Fruit fly (Drosophila melanogaster): Measurements from ENCODE around the gene dsx-c73A.

The dsx-c73A gene

dm6 chr3L:16475518-16476126 is 23.9 kb upstream of the dsx-c73A start:
- no peak for TF ChIP-seq CG17806 (tag; optimal IDR thresholded peaks at IDR 0.05)
- TF ChIP-seq D1 (tag; optimal IDR thresholded peaks at IDR 0.05), result no peak
- TF ChIP-seq CG10348 (GFP tag; IDR thresholded peaks at IDR 0.05), result no peak
- no peak for TF ChIP-seq CG4496 (GFP tag; IDR thresholded peaks at IDR 0.05)

dm6 chr3L:16474130-16474529 is 22.4 kb upstream of the dsx-c73A start:
- TF ChIP-seq CG14655 (GFP tag; optimal IDR thresholded peaks at IDR 0.05), result no peak
- TF ChIP-seq Snoo (tag; optimal IDR thresholded peaks at IDR 0.05), result no peak
- TF ChIP-seq CG32121 (GFP tag; IDR thresholded peaks at IDR 0.05), result no peak
- no peak for TF ChIP-seq CG8159 (tag; optimal IDR thresholded peaks at IDR 0.05)
- TF ChIP-seq fd96Ca (GFP tag; IDR thresholded peaks at IDR 0.05), result no peak
- no peak for TF ChIP-seq gl (tag; optimal IDR thresholded peaks at IDR 0.05)
- no peak for TF ChIP-seq CG9948 (tag; optimal IDR thresholded peaks at IDR 0.05)
- no peak for TF ChIP-seq Pif1A (GFP tag; optimal IDR thresholded peaks at IDR 0.05)
- TF ChIP-seq CG15710 (tag; optimal IDR thresholded peaks at IDR 0.05), result no peak

- TF ChIP-seq fd96Ca (GFP tag; IDR thresholded peaks at IDR 0.05), result no peak
- TF ChIP-seq D1 (tag; optimal IDR thresholded peaks at IDR 0.05), result peak; percentile 72
- TF ChIP-seq CG8159 (tag; optimal IDR thresholded peaks at IDR 0.05), result no peak
These were observed 18.3 kb upstream of the dsx-c73A start for dm6 chr3L:16470071-16470470.

dm6 chr3L:16463846-16464245 is 12.1 kb upstream of the dsx-c73A start:
- TF ChIP-seq CG14655 (GFP tag; optimal IDR thresholded peaks at IDR 0.05), result peak; percentile 80
- no peak for TF ChIP-seq D1 (tag; optimal IDR thresholded peaks at IDR 0.05)
- no peak for TF ChIP-seq fd96Ca (GFP tag; IDR thresholded peaks at IDR 0.05)
- no peak for TF ChIP-seq Snoo (tag; optimal IDR thresholded peaks at IDR 0.05)
- no peak for TF ChIP-seq gl (tag; optimal IDR thresholded peaks at IDR 0.05)
- peak; percentile 43 for TF ChIP-seq CG8301 (tag; optimal IDR thresholded peaks at IDR 0.05)
- TF ChIP-seq Pif1A (GFP tag; optimal IDR thresholded peaks at IDR 0.05), result peak; percentile 13
- TF ChIP-seq CG17806 (tag; optimal IDR thresholded peaks at IDR 0.05), result peak; percentile 54
- peak; percentile 62 for TF ChIP-seq CG8159 (tag; optimal IDR thresholded peaks at IDR 0.05)
- peak; percentile 57 for TF ChIP-seq CG9948 (tag; optimal IDR thresholded peaks at IDR 0.05)
- TF ChIP-seq CG13204 (GFP tag; optimal IDR thresholded peaks at IDR 0.05), result no peak
- TF ChIP-seq CG12605 (GFP tag; IDR thresholded peaks at IDR 0.05), result no peak
- no peak for TF ChIP-seq CG4496 (GFP tag; IDR thresholded peaks at IDR 0.05)
- TF ChIP-seq Pif1B (GFP tag; optimal IDR thresholded peaks at IDR 0.05), result peak; percentile 53
- peak; percentile 57 for TF ChIP-seq CG15710 (tag; optimal IDR thresholded peaks at IDR 0.05)
- peak; percentile 18; the same call in 1 of the 2 replicates for TF ChIP-seq CG32121 (GFP tag; IDR thresholded peaks at IDR 0.05)
- no peak for TF ChIP-seq rn (GFP tag; IDR thresholded peaks at IDR 0.05)
- TF ChIP-seq CG34367 (tag; optimal IDR thresholded peaks at IDR 0.05), result peak; percentile 17
- TF ChIP-seq EcR (GFP tag; optimal IDR thresholded peaks at IDR 0.05), result no peak
- no peak for TF ChIP-seq CG10348 (GFP tag; IDR thresholded peaks at IDR 0.05)
- TF ChIP-seq Ets98B (GFP tag; IDR thresholded peaks at IDR 0.05), result no peak; the same call in 1 of the 2 replicates

- TF ChIP-seq CG32121 (GFP tag; IDR thresholded peaks at IDR 0.05) (no peak), CG8159 (tag; optimal IDR thresholded peaks at IDR 0.05) (no peak), CG4496 (GFP tag; IDR thresholded peaks at IDR 0.05) (no peak), CG8301 (tag; optimal IDR thresholded peaks at IDR 0.05) (peak; percentile 51), fd96Ca (GFP tag; IDR thresholded peaks at IDR 0.05) (no peak), CG14655 (GFP tag; optimal IDR thresholded peaks at IDR 0.05) (peak; percentile 35), Pif1B (GFP tag; optimal IDR thresholded peaks at IDR 0.05) (no peak), D1 (tag; optimal IDR thresholded peaks at IDR 0.05) (no peak), Snoo (tag; optimal IDR thresholded peaks at IDR 0.05) (no peak), CG13204 (GFP tag; optimal IDR thresholded peaks at IDR 0.05) (no peak), Ets98B (GFP tag; IDR thresholded peaks at IDR 0.05) (no peak)
These were observed 9.1 kb downstream of the dsx-c73A start for dm6 chr3L:16442628-16443027.

dm6 chr3L:16437271-16437670 is 14.5 kb downstream of the dsx-c73A start:
- TF ChIP-seq Ets98B (GFP tag; IDR thresholded peaks at IDR 0.05) (no peak), CG14655 (GFP tag; optimal IDR thresholded peaks at IDR 0.05) (peak; percentile 17)

dm6 chr3L:16433556-16433955 is 18.2 kb downstream of the dsx-c73A start:
- TF ChIP-seq rn (GFP tag; IDR thresholded peaks at IDR 0.05) (no peak), CG10348 (GFP tag; IDR thresholded peaks at IDR 0.05) (no peak), D1 (tag; optimal IDR thresholded peaks at IDR 0.05) (no peak), CG8301 (tag; optimal IDR thresholded peaks at IDR 0.05) (no peak), CG17806 (tag; optimal IDR thresholded peaks at IDR 0.05) (no peak), CG12605 (GFP tag; IDR thresholded peaks at IDR 0.05) (no peak), CG4496 (GFP tag; IDR thresholded peaks at IDR 0.05) (no peak), CG8159 (tag; optimal IDR thresholded peaks at IDR 0.05) (no peak)
